Fruit fly (Drosophila melanogaster) whole organism, prepupa: ENCODE measurements around the gene CG5188.
A peak's percentile ranks its signal among the peaks of the same experiment; 100 is the strongest.

Source experiments
- Blimp-1 ChIP-seq: fragments of 200-800 bp; sonication (Bioruptor generic); optimal IDR thresholded peaks from 3 replicates; lab custom pipeline; 2017; ENCODE audit warnings: missing biosample characterization, missing genetic modification characterization, mild to moderate bottlenecking, moderate library complexity, missing genetic modification reagents
- CG10631 ChIP-seq: fragments of 200-800 bp; sonication (Bioruptor generic); optimal IDR thresholded peaks from 2 replicates; lab custom pipeline; 2016; ENCODE audit warnings: missing biosample characterization, missing genetic modification characterization
- CG10669 ChIP-seq: fragments of 200-800 bp; sonication (Bioruptor generic); optimal IDR thresholded peaks from 3 replicates; lab custom pipeline; 2018; ENCODE audit warnings: missing biosample characterization, mild to moderate bottlenecking, missing genetic modification characterization, moderate library complexity
- CG11294 ChIP-seq: fragments of 200-800 bp; sonication (Bioruptor generic); IDR thresholded peaks from 2 replicates; pipeline ENCODE4 v1.3.6; 2022; ENCODE audit warnings: missing biosample characterization, missing genetic modification characterization
- CG11762 ChIP-seq: fragments of 200-800 bp; sonication (Bioruptor generic); optimal IDR thresholded peaks from 3 replicates; lab custom pipeline; 2016; ENCODE audit warnings: missing biosample characterization, missing genetic modification characterization; ENCODE audit not compliant: insufficient read depth
- CG11902 ChIP-seq: fragments of 200-800 bp; sonication (Bioruptor generic); optimal IDR thresholded peaks from 3 replicates; lab custom pipeline; 2016; ENCODE audit warnings: missing biosample characterization, missing genetic modification characterization
- CG15336 ChIP-seq: fragments of 200-800 bp; sonication (Bioruptor generic); IDR thresholded peaks from 2 replicates; pipeline ENCODE4 v1.3.6; 2022; ENCODE audit warnings: missing biosample characterization, missing genetic modification characterization
- CG1621 ChIP-seq: fragments of 200-800 bp; sonication (Bioruptor generic); optimal IDR thresholded peaks from 3 replicates; lab custom pipeline; 2018; ENCODE audit warnings: missing biosample characterization, mild to moderate bottlenecking, missing genetic modification characterization
- CG3032 ChIP-seq: fragments of 200-800 bp; optimal IDR thresholded peaks from 2 replicates; lab custom pipeline; 2019; ENCODE audit warnings: missing biosample characterization, mild to moderate bottlenecking, missing genetic modification characterization, moderate library complexity
- CG31627 ChIP-seq: fragments of 200-800 bp; sonication (Bioruptor generic); optimal IDR thresholded peaks from 3 replicates; lab custom pipeline; 2016; ENCODE audit warnings: missing biosample characterization, missing genetic modification characterization
- CG32006 ChIP-seq: fragments of 200-800 bp; sonication (Bioruptor generic); optimal IDR thresholded peaks from 3 replicates; lab custom pipeline; 2017; ENCODE audit warnings: missing biosample characterization, mild to moderate bottlenecking, missing genetic modification characterization
- CG34406 ChIP-seq: fragments of 200-800 bp; sonication (Bioruptor generic); optimal IDR thresholded peaks from 3 replicates; lab custom pipeline; 2016; ENCODE audit warnings: missing biosample characterization, missing genetic modification characterization
- CG6163 ChIP-seq: fragments of 200-800 bp; sonication (Bioruptor generic); IDR thresholded peaks from 3 replicates; pipeline ENCODE4 v1.3.6; 2022; ENCODE audit warnings: missing biosample characterization, missing genetic modification characterization
- CG6276 ChIP-seq: fragments of 200-800 bp; sonication (Bioruptor generic); optimal IDR thresholded peaks from 2 replicates; lab custom pipeline; 2017; ENCODE audit warnings: missing biosample characterization, mild to moderate bottlenecking, missing genetic modification characterization
- CG6854 ChIP-seq: fragments of 200-800 bp; sonication (Bioruptor generic); optimal IDR thresholded peaks from 2 replicates; lab custom pipeline; 2017; ENCODE audit warnings: missing biosample characterization, mild to moderate bottlenecking, missing genetic modification characterization
- CG7368 ChIP-seq: fragments of 200-800 bp; sonication (Bioruptor generic); optimal IDR thresholded peaks from 3 replicates; lab custom pipeline; 2016; ENCODE audit warnings: missing biosample characterization, missing genetic modification characterization
- CG8319 ChIP-seq: fragments of 200-800 bp; sonication (Bioruptor generic); optimal IDR thresholded peaks from 3 replicates; lab custom pipeline; 2016; ENCODE audit warnings: missing biosample characterization, missing genetic modification characterization
- CG8632 ChIP-seq: fragments of 200-800 bp; sonication (Bioruptor generic); optimal IDR thresholded peaks from 3 replicates; lab custom pipeline; 2016; ENCODE audit warnings: missing biosample characterization, missing genetic modification characterization
- Eip75B ChIP-seq: fragments of 200-800 bp; sonication (Bioruptor generic); optimal IDR thresholded peaks from 3 replicates; lab custom pipeline; 2016; ENCODE audit warnings: missing biosample characterization, missing genetic modification characterization
- Eip78C ChIP-seq: fragments of 200-800 bp; sonication (Bioruptor generic); peaks from one replicate; lab custom pipeline; 2016; ENCODE audit warnings: missing biosample characterization, missing genetic modification characterization
- Eip93F ChIP-seq: fragments of 200-800 bp; sonication (Bioruptor generic); optimal IDR thresholded peaks from 2 replicates; lab custom pipeline; 2016; ENCODE audit warnings: missing biosample characterization, mild to moderate bottlenecking, missing genetic modification characterization
- Hr39 ChIP-seq: fragments of 200-800 bp; sonication (Bioruptor generic); optimal IDR thresholded peaks from 2 replicates; lab custom pipeline; 2016; ENCODE audit warnings: missing biosample characterization, missing genetic modification characterization
- Hr4 ChIP-seq: fragments of 200-800 bp; sonication (Bioruptor generic); optimal IDR thresholded peaks from 3 replicates; lab custom pipeline; 2016; ENCODE audit warnings: missing biosample characterization, missing genetic modification characterization
- Met ChIP-seq: fragments of 200-800 bp; sonication (Bioruptor generic); optimal IDR thresholded peaks from 3 replicates; lab custom pipeline; 2016; ENCODE audit warnings: missing biosample characterization, missing genetic modification characterization
- OdsH ChIP-seq: fragments of 200-800 bp; sonication (Bioruptor generic); optimal IDR thresholded peaks from 3 replicates; lab custom pipeline; 2016; ENCODE audit warnings: missing biosample characterization, missing genetic modification characterization
- Sox102F ChIP-seq: fragments of 200-800 bp; sonication (Bioruptor generic); optimal IDR thresholded peaks from 2 replicates; lab custom pipeline; 2016; ENCODE audit warnings: missing biosample characterization, mild to moderate bottlenecking, missing genetic modification characterization
- Sox14 ChIP-seq: fragments of 200-800 bp; sonication (Bioruptor generic); optimal IDR thresholded peaks from 3 replicates; lab custom pipeline; 2016; ENCODE audit warnings: missing biosample characterization, missing genetic modification characterization
- Sox15 ChIP-seq: fragments of 200-800 bp; sonication (Bioruptor generic); optimal IDR thresholded peaks from 3 replicates; lab custom pipeline; 2016; ENCODE audit warnings: missing biosample characterization, missing genetic modification characterization
- achi ChIP-seq: fragments of 200-800 bp; sonication (Bioruptor generic); optimal IDR thresholded peaks from 3 replicates; lab custom pipeline; 2016; ENCODE audit warnings: missing biosample characterization, missing genetic modification characterization
- acj6 ChIP-seq: fragments of 200-800 bp; sonication (Bioruptor generic); optimal IDR thresholded peaks from 3 replicates; lab custom pipeline; 2016; ENCODE audit warnings: missing biosample characterization, missing genetic modification characterization
- cyc ChIP-seq: fragments of 200-800 bp; sonication (Bioruptor generic); optimal IDR thresholded peaks from 3 replicates; lab custom pipeline; 2016; ENCODE audit warnings: missing biosample characterization, missing genetic modification characterization
- dac ChIP-seq: fragments of 200-800 bp; sonication (Bioruptor generic); optimal IDR thresholded peaks from 2 replicates; lab custom pipeline; 2017; ENCODE audit warnings: missing biosample characterization, mild to moderate bottlenecking, missing genetic modification characterization
- dsx ChIP-seq: fragments of 200-800 bp; optimal IDR thresholded peaks from 3 replicates; lab custom pipeline; 2019; ENCODE audit warnings: missing biosample characterization, mild to moderate bottlenecking, missing genetic modification characterization, moderate library complexity; ENCODE audit not compliant: poor library complexity, severe bottlenecking
- esn ChIP-seq: fragments of 200-800 bp; sonication (Bioruptor generic); optimal IDR thresholded peaks from 2 replicates; lab custom pipeline; 2016; ENCODE audit warnings: missing biosample characterization, mild to moderate bottlenecking, missing genetic modification characterization, moderate library complexity
- fkh ChIP-seq: fragments of 200-800 bp; sonication (Bioruptor generic); optimal IDR thresholded peaks from 3 replicates; lab custom pipeline; 2017; ENCODE audit warnings: missing biosample characterization, mild to moderate bottlenecking, missing genetic modification characterization, moderate library complexity
- salr ChIP-seq, 2 experiments: fragments of 200-800 bp; sonication (Bioruptor generic); optimal IDR thresholded peaks; 3 replicates each; lab custom pipeline; 2016 to 2018; ENCODE audit warnings: missing biosample characterization in 2 of 2, missing genetic modification characterization in 2 of 2, mild to moderate bottlenecking in 1 of 2
- ss ChIP-seq, 2 experiments: fragments of 200-800 bp; sonication (Bioruptor generic); optimal IDR thresholded peaks; 2 replicates in 1 of 2; 3 replicates in 1 of 2; lab custom pipeline; 2017 to 2018; ENCODE audit warnings: mild to moderate bottlenecking in 2 of 2, missing biosample characterization in 2 of 2, missing genetic modification characterization in 2 of 2, moderate library complexity in 1 of 2
- svp ChIP-seq: fragments of 200-800 bp; sonication (Bioruptor generic); peaks from one replicate; lab custom pipeline; 2016; ENCODE audit warnings: missing biosample characterization, missing genetic modification characterization
- topi ChIP-seq: fragments of 200-800 bp; sonication (Bioruptor generic); optimal IDR thresholded peaks from 3 replicates; lab custom pipeline; 2016; ENCODE audit warnings: missing biosample characterization, missing genetic modification characterization
- vri ChIP-seq: fragments of 200-800 bp; sonication (Bioruptor generic); optimal IDR thresholded peaks from 3 replicates; lab custom pipeline; 2016; ENCODE audit warnings: missing biosample characterization, mild to moderate bottlenecking, missing genetic modification characterization

CG5188 gene

dm6 chr2L:10468388-10468787 lies 39.8 kb downstream of the CG5188 start (continued):
- TF ChIP-seq Met (peak; percentile 25), CG3032 (peak; percentile 60), CG32006 (GFP tag; lab: Kevin White, UChicago) (peak; percentile 67), topi (GFP tag; lab: Kevin White, UChicago) (peak; percentile 17), CG11762 (peak; percentile 30), Eip78C (peak; percentile 81), Sox102F (GFP tag; lab: Kevin White, UChicago) (peak; percentile 42), CG7368 (peak; percentile 37), fkh (no peak), Eip75B (GFP tag; lab: Kevin White, UChicago) (peak; percentile 5), CG15336 (no peak; the same call in 1 of the 2 replicates), acj6 (GFP tag; lab: Kevin White, UChicago) (peak; percentile 52), CG6276 (GFP tag; lab: Kevin White, UChicago) (peak; percentile 10), Blimp-1 (GFP tag; lab: Kevin White, UChicago) (no peak)

dm6 chr2L:10468978-10469377 lies 40.3 kb downstream of the CG5188 start:
- TF ChIP-seq achi (GFP tag; lab: Kevin White, UChicago) (no peak), CG10669 (GFP tag; lab: Kevin White, UChicago) (no peak), CG6854 (GFP tag; lab: Kevin White, UChicago) (no peak), CG31627 (GFP tag; lab: Kevin White, UChicago) (no peak), cyc (GFP tag; lab: Kevin White, UChicago) (no peak), Hr39 (GFP tag; lab: Kevin White, UChicago) (no peak), dac (GFP tag; lab: Kevin White, UChicago) (no peak), ss (GFP tag; optimal IDR thresholded peaks at IDR 0.05; lab: Kevin White, UChicago) (no peak), acj6 (GFP tag; lab: Kevin White, UChicago) (no peak), esn (GFP tag; lab: Kevin White, UChicago) (no peak), CG10631 (GFP tag; lab: Kevin White, UChicago) (no peak), CG11294 (GFP tag; lab: Robert Waterston, UW) (no peak)

- TF ChIP-seq dsx (GFP tag; lab: Kevin White, UChicago) (peak; percentile 36), CG7368 (no peak), svp (no peak), CG34406 (no peak), Eip93F (GFP tag; lab: Kevin White, UChicago) (no peak), Eip78C (peak; percentile 16)
These were observed 41.6 kb downstream of the CG5188 start for dm6 chr2L:10470211-10470610.

dm6 chr2L:10472257-10472656 lies 43.6 kb downstream of the CG5188 start:
- TF ChIP-seq CG1621 (no peak), fkh (peak; percentile 69)

- TF ChIP-seq salr (GFP tag; optimal IDR thresholded peaks at IDR 0.05; lab: Kevin White, UChicago), result peak; percentile 94 to 96
- TF ChIP-seq Met, result peak; percentile 85
- peak; percentile 93 to 96 for TF ChIP-seq ss (GFP tag; optimal IDR thresholded peaks at IDR 0.05; lab: Kevin White, UChicago)
- TF ChIP-seq CG11294 (GFP tag; lab: Robert Waterston, UW), result peak; percentile 98
- peak; percentile 97 for TF ChIP-seq CG3032
- peak; percentile 99 for TF ChIP-seq CG15336
- TF ChIP-seq vri (GFP tag; lab: Kevin White, UChicago), result no peak
- peak; percentile 96 for TF ChIP-seq CG8632 (GFP tag; lab: Kevin White, UChicago)
- TF ChIP-seq CG6163 (GFP tag; lab: Robert Waterston, UW), result peak; percentile 95
- TF ChIP-seq CG1621, result peak; percentile 96
- TF ChIP-seq fkh, result peak; percentile 82
- peak; percentile 86 for TF ChIP-seq CG31627 (GFP tag; lab: Kevin White, UChicago)
- TF ChIP-seq Hr4 (GFP tag; lab: Kevin White, UChicago), result peak; percentile 98
- peak; percentile 94 for TF ChIP-seq Sox14
- TF ChIP-seq dsx (GFP tag; lab: Kevin White, UChicago), result peak; percentile 96
- peak; percentile 96 for TF ChIP-seq CG34406
- TF ChIP-seq CG32006 (GFP tag; lab: Kevin White, UChicago), result peak; percentile 99
- peak; percentile 79 for TF ChIP-seq CG6854 (GFP tag; lab: Kevin White, UChicago)
- TF ChIP-seq acj6 (GFP tag; lab: Kevin White, UChicago), result peak; percentile 97
- TF ChIP-seq CG6276 (GFP tag; lab: Kevin White, UChicago), result peak; percentile 99
- TF ChIP-seq cyc (GFP tag; lab: Kevin White, UChicago), result peak; percentile 90
- peak; percentile 90 for TF ChIP-seq Eip75B (GFP tag; lab: Kevin White, UChicago)
- TF ChIP-seq CG8319, result peak; percentile 95
- TF ChIP-seq OdsH (GFP tag; lab: Kevin White, UChicago), result peak; percentile 97
- peak; percentile 93 for TF ChIP-seq Sox102F (GFP tag; lab: Kevin White, UChicago)
- TF ChIP-seq Hr39 (GFP tag; lab: Kevin White, UChicago), result peak; percentile 82
- TF ChIP-seq svp, result peak; percentile 96
- peak; percentile 96 for TF ChIP-seq achi (GFP tag; lab: Kevin White, UChicago)
- TF ChIP-seq Sox15 (GFP tag; lab: Kevin White, UChicago), result peak; percentile 92
- TF ChIP-seq Eip78C, result peak; percentile 99
- peak; percentile 84 for TF ChIP-seq CG11902 (GFP tag; lab: Kevin White, UChicago)
- TF ChIP-seq CG10669 (GFP tag; lab: Kevin White, UChicago), result peak; percentile 98
These were observed 45.6 kb downstream of the CG5188 start, which contains the start of gene RluA-1 for dm6 chr2L:10474268-10474678. RluA-1 (minus strand) TSS chr2L:10474349.
